In genomic region chrV:8937476-8938249, ce11 we compare ENCODE assay signal across 5 worm cellular contexts.
TF ChIP-seq lines count a peak whose summit lies in the region.

No protein-coding gene starts in this region.

TF ChIP-seq in whole organism, L1 larva, 84 proteins besides CTCF, POLR2A, EP300 and RAD21:
- peak; percentile 24 for TF ChIP-seq mep-1 (tag; optimal IDR thresholded peaks at IDR 0.05; lab: Kevin White, UChicago)
- TF ChIP-seq zip-4 (GFP tag; optimal IDR thresholded peaks at IDR 0.05; lab: Kevin White, UChicago) = no peak
- no peak for TF ChIP-seq aha-1 (tag; optimal IDR thresholded peaks at IDR 0.05; lab: Kevin White, UChicago)
- peak; percentile 42 for TF ChIP-seq nhr-85 (tag; lab: Kevin White, UChicago)
- TF ChIP-seq lir-3 (tag; optimal IDR thresholded peaks at IDR 0.05; lab: Kevin White, UChicago; ENCODE audit: poor library complexity) = no peak
- no peak for TF ChIP-seq unc-86 (tag; optimal IDR thresholded peaks at IDR 0.05; lab: Kevin White, UChicago)

TF ChIP-seq in whole organism, L2 larva, 48 proteins besides CTCF, POLR2A, EP300 and RAD21:
- TF ChIP-seq mdl-1 (tag; optimal IDR thresholded peaks at IDR 0.05; lab: Kevin White, UChicago) (no peak), ama-1 (optimal IDR thresholded peaks at IDR 0.05; lab: Kevin White, UChicago) (peak; percentile 75)
TF ChIP-seq in whole organism, L2 larva: peak in this region for 1.

TF ChIP-seq in whole organism, L3 larva, 47 proteins besides CTCF, POLR2A, EP300 and RAD21:
- TF ChIP-seq egl-27 (tag; optimal IDR thresholded peaks at IDR 0.05; lab: Kevin White, UChicago) (no peak), ama-1 (optimal IDR thresholded peaks at IDR 0.05; lab: Kevin White, UChicago) (peak; percentile 64)

TF ChIP-seq in whole organism, L4 larva, 104 proteins besides CTCF, POLR2A, EP300 and RAD21:
- TF ChIP-seq ceh-62 (tag; optimal IDR thresholded peaks at IDR 0.05; lab: Kevin White, UChicago) (no peak), pha-4 (GFP tag; IDR thresholded peaks at IDR 0.05; lab: Robert Waterston, UW) (0 out of 2 replicates have a peak, but pooled peaks have one; percentile 25), pha-4 (tag; optimal IDR thresholded peaks at IDR 0.05; lab: Kevin White, UChicago) (no peak), attf-4 (tag; optimal IDR thresholded peaks at IDR 0.05; lab: Kevin White, UChicago) (no peak), snpc-1.2 (GFP tag; IDR thresholded peaks at IDR 0.05; lab: Robert Waterston, UW) (0 out of 2 replicates have a peak, but pooled peaks have one; percentile 16), lir-3 (tag; optimal IDR thresholded peaks at IDR 0.05; lab: Kevin White, UChicago) (no peak), aha-1 (tag; lab: Kevin White, UChicago) (peak; percentile 24), lin-39 (tag; optimal IDR thresholded peaks at IDR 0.05; lab: Kevin White, UChicago) (no peak), F37D6.2 (tag; optimal IDR thresholded peaks at IDR 0.05; lab: Kevin White, UChicago) (no peak)

TF ChIP-seq in whole organism, young adult, 124 proteins besides CTCF, POLR2A, EP300 and RAD21:
- TF ChIP-seq mxl-1 (tag; optimal IDR thresholded peaks at IDR 0.05; lab: Kevin White, UChicago) (no peak), lir-1 (GFP tag; conservative IDR thresholded peaks at IDR 0.05; lab: Robert Waterston, UW) (no peak), hlh-26 (GFP tag; conservative IDR thresholded peaks at IDR 0.05; lab: Robert Waterston, UW) (no peak), ama-1 (optimal IDR thresholded peaks at IDR 0.05; lab: Kevin White, UChicago) (peak; percentile 65), ama-1 (GFP tag; optimal IDR thresholded peaks at IDR 0.05; lab: Kevin White, UChicago) (no peak), pbrm-1 (GFP tag; IDR thresholded peaks at IDR 0.05; lab: Robert Waterston, UW) (0 out of 2 replicates have a peak, but pooled peaks have one; percentile 9), ceh-40 (GFP tag; IDR thresholded peaks at IDR 0.05; lab: Robert Waterston, UW) (no peak), bed-2 (GFP tag; IDR thresholded peaks at IDR 0.05; lab: Robert Waterston, UW) (no peak), chd-7 (tag; optimal IDR thresholded peaks at IDR 0.05; lab: Kevin White, UChicago) (no peak)
